Fruit fly (Drosophila melanogaster) whole organism, embryonic: Measurements from ENCODE around the gene Art1.

ENCODE experiments used
- BEAF-32 ChIP-seq: fragments of 200-800 bp; sonication (Bioruptor generic); optimal IDR thresholded peaks from 3 replicates; lab custom pipeline; 2017; ENCODE audit warnings: missing biosample characterization, missing genetic modification characterization, mild to moderate bottlenecking, moderate library complexity, missing genetic modification reagents
- CG10267 ChIP-seq: fragments of 200-800 bp; sonication (Bioruptor generic); optimal IDR thresholded peaks from 2 replicates; lab custom pipeline; 2018; ENCODE audit warnings: missing biosample characterization, mild to moderate bottlenecking, missing genetic modification characterization, moderate library complexity
- CG10543 ChIP-seq: fragments of 200-800 bp; sonication (Bioruptor generic); optimal IDR thresholded peaks from 3 replicates; lab custom pipeline; 2017; ENCODE audit warnings: missing biosample characterization, mild to moderate bottlenecking, missing genetic modification characterization, moderate library complexity
- CG10959 ChIP-seq: fragments of 200-800 bp; sonication (Bioruptor generic); IDR thresholded peaks from 2 replicates; pipeline ENCODE4 v1.3.6; 2022; ENCODE audit warnings: missing biosample characterization, missing genetic modification characterization
- CG13424 ChIP-seq: fragments of 200-800 bp; sonication (Bioruptor generic); optimal IDR thresholded peaks from 2 replicates; lab custom pipeline; 2019; ENCODE audit warnings: missing biosample characterization, mild to moderate bottlenecking, missing genetic modification characterization, moderate library complexity
- CG14710 ChIP-seq: fragments of 200-800 bp; sonication (Bioruptor generic); optimal IDR thresholded peaks from 3 replicates; lab custom pipeline; 2019; ENCODE audit warnings: missing biosample characterization, mild to moderate bottlenecking, missing genetic modification characterization, moderate library complexity
- CG15514 ChIP-seq: fragments of 200-800 bp; sonication (Bioruptor generic); optimal IDR thresholded peaks from 3 replicates; lab custom pipeline; 2017; ENCODE audit warnings: missing biosample characterization, missing genetic modification characterization, mild to moderate bottlenecking, moderate library complexity, missing genetic modification reagents
- CG17612 ChIP-seq: fragments of 200-800 bp; sonication (Bioruptor generic); IDR thresholded peaks from 2 replicates; pipeline ENCODE4 v1.3.6; 2022; ENCODE audit warnings: missing biosample characterization, missing genetic modification characterization
- CG31388 ChIP-seq: fragments of 200-800 bp; sonication (Bioruptor generic); optimal IDR thresholded peaks from 2 replicates; lab custom pipeline; 2016; ENCODE audit warnings: missing biosample characterization, missing genetic modification characterization
- CG34376 ChIP-seq: fragments of 200-800 bp; sonication (Bioruptor generic); optimal IDR thresholded peaks from 2 replicates; lab custom pipeline; 2018; ENCODE audit warnings: missing biosample characterization, mild to moderate bottlenecking, missing genetic modification characterization
- CG4820 ChIP-seq: fragments of 200-800 bp; sonication (Bioruptor generic); optimal IDR thresholded peaks from 3 replicates; lab custom pipeline; 2016; ENCODE audit warnings: missing biosample characterization, missing genetic modification characterization
- CG6765 ChIP-seq: fragments of 200-800 bp; sonication (Bioruptor generic); optimal IDR thresholded peaks from 3 replicates; lab custom pipeline; 2017; ENCODE audit warnings: missing biosample characterization, mild to moderate bottlenecking, missing genetic modification characterization
- CG7271 ChIP-seq: fragments of 200-800 bp; sonication (Bioruptor generic); optimal IDR thresholded peaks from 2 replicates; lab custom pipeline; 2018; ENCODE audit warnings: missing biosample characterization, mild to moderate bottlenecking, missing genetic modification characterization, moderate library complexity
- Dll ChIP-seq: fragments of 200-800 bp; sonication (Bioruptor generic); IDR thresholded peaks from 4 replicates; pipeline ENCODE4 v1.3.6; 2022; ENCODE audit warnings: missing biosample characterization, missing genetic modification characterization; ENCODE audit not compliant: partially characterized antibody
- Doc3 ChIP-seq: fragments of 200-800 bp; sonication (Bioruptor generic); IDR thresholded peaks from 3 replicates; pipeline ENCODE4 v1.3.6; 2022; ENCODE audit warnings: missing biosample characterization, missing genetic modification characterization; ENCODE audit not compliant: partially characterized antibody
- E2f1 ChIP-seq: fragments of 200-800 bp; sonication (Bioruptor generic); IDR thresholded peaks from 2 replicates; pipeline ENCODE4 v1.3.6; 2022; ENCODE audit warnings: missing biosample characterization, missing genetic modification characterization
- Ets65A ChIP-seq: fragments of 200-800 bp; sonication (Bioruptor generic); peaks from one replicate; lab custom pipeline; 2016; ENCODE audit warnings: missing biosample characterization, missing genetic modification characterization
- Lim3 ChIP-seq: fragments of 200-800 bp; sonication (Bioruptor generic); IDR thresholded peaks from 2 replicates; pipeline ENCODE4 v1.3.6; 2022; ENCODE audit warnings: missing biosample characterization, missing genetic modification characterization
- MBD-R2 ChIP-seq: fragments of 200-800 bp; sonication (Bioruptor generic); IDR thresholded peaks from 2 replicates; pipeline ENCODE4 v1.3.6; 2022; ENCODE audit warnings: missing biosample characterization, missing genetic modification characterization
- Med ChIP-seq: fragments of 200-800 bp; sonication (Bioruptor generic); peaks from one replicate; lab custom pipeline; 2016; ENCODE audit warnings: missing biosample characterization, missing genetic modification characterization, mild to moderate bottlenecking, inconsistent platforms, moderate library complexity
- NFAT ChIP-seq: fragments of 200-800 bp; sonication (Bioruptor generic); IDR thresholded peaks from 2 replicates; pipeline ENCODE4 v1.3.6; 2022; ENCODE audit warnings: missing biosample characterization, missing genetic modification characterization
- Poxn ChIP-seq: fragments of 200-800 bp; sonication (Bioruptor generic); IDR thresholded peaks from 2 replicates; pipeline ENCODE4 v1.3.6; 2022; ENCODE audit warnings: missing biosample characterization, missing genetic modification characterization
- Rfx ChIP-seq: fragments of 200-800 bp; sonication (Bioruptor generic); IDR thresholded peaks from 2 replicates; pipeline ENCODE4 v1.3.6; 2022; ENCODE audit warnings: missing biosample characterization, missing genetic modification characterization
- Sry-β ChIP-seq: fragments of 200-800 bp; sonication (Bioruptor generic); optimal IDR thresholded peaks from 2 replicates; lab custom pipeline; 2018; ENCODE audit warnings: missing biosample characterization, mild to moderate bottlenecking, missing genetic modification characterization, moderate library complexity
- Taf1 ChIP-seq: fragments of 200-800 bp; sonication (Bioruptor generic); IDR thresholded peaks from 2 replicates; pipeline ENCODE4 v1.3.6; 2022; ENCODE audit warnings: missing biosample characterization, missing genetic modification characterization
- Usf ChIP-seq: fragments of 200-800 bp; sonication (Bioruptor generic); optimal IDR thresholded peaks from 2 replicates; lab custom pipeline; 2017; ENCODE audit warnings: missing genotype, missing biosample characterization, missing genetic modification characterization
- Xrp1 ChIP-seq: fragments of 200-800 bp; sonication (Bioruptor generic); IDR thresholded peaks from 2 replicates; pipeline ENCODE4 v1.3.6; 2022; ENCODE audit warnings: missing biosample characterization, missing genetic modification characterization
- YL-1 ChIP-seq: fragments of 200-800 bp; sonication (Bioruptor generic); optimal IDR thresholded peaks from 3 replicates; lab custom pipeline; 2017; ENCODE audit warnings: missing biosample characterization, mild to moderate bottlenecking, missing genetic modification characterization
- bowl ChIP-seq: fragments of 200-800 bp; sonication (Bioruptor generic); IDR thresholded peaks from 2 replicates; pipeline ENCODE4 v1.3.6; 2022; ENCODE audit warnings: missing biosample characterization, missing genetic modification characterization
- chinmo ChIP-seq: fragments of 200-800 bp; sonication (Bioruptor generic); IDR thresholded peaks from 4 replicates; pipeline ENCODE4 v1.3.6; 2022; ENCODE audit warnings: missing biosample characterization, missing genetic modification characterization; ENCODE audit not compliant: partially characterized antibody
- emc ChIP-seq: fragments of 200-800 bp; sonication (Bioruptor generic); optimal IDR thresholded peaks from 2 replicates; lab custom pipeline; 2016; ENCODE audit warnings: missing biosample characterization, missing genetic modification characterization
- eyg ChIP-seq: fragments of 200-800 bp; sonication (Bioruptor generic); optimal IDR thresholded peaks from 3 replicates; lab custom pipeline; 2016; ENCODE audit warnings: missing biosample characterization, missing genetic modification characterization
- fd3F ChIP-seq: fragments of 200-800 bp; sonication (Bioruptor generic); optimal IDR thresholded peaks from 2 replicates; lab custom pipeline; 2018; ENCODE audit warnings: missing biosample characterization, mild to moderate bottlenecking, missing genetic modification characterization, moderate library complexity
- fd96Cb ChIP-seq: fragments of 200-800 bp; sonication (Bioruptor generic); optimal IDR thresholded peaks from 2 replicates; lab custom pipeline; 2018; ENCODE audit warnings: missing biosample characterization, mild to moderate bottlenecking, missing genetic modification characterization, moderate library complexity
- jigr1 ChIP-seq: fragments of 200-800 bp; sonication (Bioruptor generic); IDR thresholded peaks from 3 replicates; pipeline ENCODE4 v1.3.6; 2022; ENCODE audit warnings: missing biosample characterization, missing genetic modification characterization
- jumu ChIP-seq: fragments of 200-800 bp; sonication (Bioruptor generic); optimal IDR thresholded peaks from 3 replicates; lab custom pipeline; 2016; ENCODE audit warnings: missing biosample characterization, missing genetic modification characterization
- nerfin-2 ChIP-seq: fragments of 200-800 bp; sonication (Bioruptor generic); IDR thresholded peaks from 2 replicates; pipeline ENCODE4 v1.3.6; 2022; ENCODE audit warnings: missing biosample characterization, missing genetic modification characterization; ENCODE audit not compliant: partially characterized antibody
- odd ChIP-seq: fragments of 200-800 bp; sonication (Bioruptor generic); optimal IDR thresholded peaks from 2 replicates; lab custom pipeline; 2017; ENCODE audit warnings: missing biosample characterization, mild to moderate bottlenecking, missing genetic modification characterization
- onecut ChIP-seq: fragments of 200-800 bp; sonication (Bioruptor generic); IDR thresholded peaks from 2 replicates; pipeline ENCODE4 v1.3.6; 2022; ENCODE audit warnings: missing biosample characterization, missing genetic modification characterization
- pho ChIP-seq: fragments of 200-800 bp; sonication (Bioruptor generic); optimal IDR thresholded peaks from 2 replicates; lab custom pipeline; 2016; ENCODE audit warnings: missing biosample characterization, missing genetic modification characterization
- pnt ChIP-seq: fragments of 200-800 bp; sonication (Bioruptor generic); optimal IDR thresholded peaks from 3 replicates; lab custom pipeline; 2016; ENCODE audit warnings: missing biosample characterization, missing genetic modification characterization
- pzg ChIP-seq: fragments of 200-800 bp; sonication (Bioruptor generic); optimal IDR thresholded peaks from 3 replicates; lab custom pipeline; 2018; ENCODE audit warnings: missing biosample characterization, mild to moderate bottlenecking, missing genetic modification characterization, moderate library complexity
- run ChIP-seq: fragments of 200-800 bp; sonication (Bioruptor generic); optimal IDR thresholded peaks from 3 replicates; lab custom pipeline; 2018; ENCODE audit warnings: missing biosample characterization, mild to moderate bottlenecking, missing genetic modification characterization
- sd ChIP-seq: fragments of 200-800 bp; sonication (Bioruptor generic); optimal IDR thresholded peaks from 3 replicates; lab custom pipeline; 2018; ENCODE audit warnings: missing biosample characterization, mild to moderate bottlenecking, missing genetic modification characterization, moderate library complexity
- sens-2 ChIP-seq: fragments of 200-800 bp; sonication (Bioruptor generic); IDR thresholded peaks from 2 replicates; pipeline ENCODE4 v1.3.6; 2022; ENCODE audit warnings: missing biosample characterization, missing genetic modification characterization
- sisA ChIP-seq: fragments of 200-800 bp; sonication (Bioruptor generic); IDR thresholded peaks from 2 replicates; pipeline ENCODE4 v1.3.6; 2022; ENCODE audit warnings: missing biosample characterization, missing genetic modification characterization
- sna ChIP-seq: fragments of 200-800 bp; sonication (Bioruptor generic); IDR thresholded peaks from 2 replicates; pipeline ENCODE4 v1.3.6; 2022; ENCODE audit warnings: missing biosample characterization, missing genetic modification characterization; ENCODE audit not compliant: partially characterized antibody
- tna ChIP-seq: fragments of 200-800 bp; sonication (Bioruptor generic); IDR thresholded peaks from 2 replicates; pipeline ENCODE4 v1.3.6; 2022; ENCODE audit warnings: missing biosample characterization, missing genetic modification characterization; ENCODE audit not compliant: partially characterized antibody
- wdn ChIP-seq: fragments of 200-800 bp; sonication (Bioruptor generic); IDR thresholded peaks from 2 replicates; pipeline ENCODE4 v1.3.6; 2022; ENCODE audit warnings: missing biosample characterization, missing genetic modification characterization
- zen2 ChIP-seq: fragments of 200-800 bp; sonication (Bioruptor generic); IDR thresholded peaks from 3 replicates; pipeline ENCODE4 v1.3.6; 2022; ENCODE audit warnings: missing biosample characterization, missing genetic modification characterization; ENCODE audit not compliant: partially characterized antibody

Gene Art1

dm6 chr3R:10784058-10784499, 3.9 kb downstream of the Art1 start, which contains the start of the genes mRpL37 and Rbp1 (continued):
- no peak for TF ChIP-seq odd (GFP tag; lab: Kevin White, UChicago)
- peak; percentile 66 for TF ChIP-seq fd3F (GFP tag; lab: Kevin White, UChicago)
- peak; percentile 72 for TF ChIP-seq Sry-β (GFP tag; lab: Kevin White, UChicago)
- TF ChIP-seq run (tag; lab: Kevin White, UChicago): no peak
- peak; percentile 31; the same call in 1 of the 2 replicates for TF ChIP-seq tna
- TF ChIP-seq onecut: peak; percentile 59; the same call in 1 of the 2 replicates
- TF ChIP-seq CG6765 (GFP tag; lab: Kevin White, UChicago): peak; percentile 29
- TF ChIP-seq sd (tag; lab: Kevin White, UChicago): peak; percentile 85
- no peak for TF ChIP-seq Lim3 (GFP tag; lab: Robert Waterston, UW)
- TF ChIP-seq CG4820 (GFP tag; lab: Kevin White, UChicago): peak; percentile 76
- no peak for TF ChIP-seq CG31388 (GFP tag; lab: Kevin White, UChicago)
- peak; percentile 81 for TF ChIP-seq Med (GFP tag; lab: Kevin White, UChicago)
- TF ChIP-seq chinmo (GFP tag; lab: Robert Waterston, UW): peak; percentile 66; the same call in 1 of the 4 replicates
- TF ChIP-seq nerfin-2 (GFP tag; lab: Robert Waterston, UW): peak; percentile 50; the same call in 1 of the 2 replicates
- peak; percentile 93 for TF ChIP-seq CG14710 (tag; lab: Kevin White, UChicago)
- peak; percentile 66; the same call in 2 of the 3 replicates for TF ChIP-seq jigr1 (GFP tag; lab: Robert Waterston, UW)
- TF ChIP-seq sna (GFP tag; lab: Robert Waterston, UW): peak; percentile 86
- peak; percentile 59 for TF ChIP-seq fd96Cb (tag; lab: Kevin White, UChicago)
- TF ChIP-seq CG7271 (tag; lab: Kevin White, UChicago): no peak
- no peak for TF ChIP-seq bowl (GFP tag; lab: Robert Waterston, UW)
- TF ChIP-seq CG10267: peak; percentile 80
- peak; percentile 45; the same call in 1 of the 2 replicates for TF ChIP-seq Xrp1 (GFP tag; lab: Robert Waterston, UW)
- peak; percentile 97 for TF ChIP-seq Ets65A (GFP tag; lab: Kevin White, UChicago)
- TF ChIP-seq emc (GFP tag; lab: Kevin White, UChicago): no peak
- peak; percentile 91 for TF ChIP-seq MBD-R2 (GFP tag; lab: Robert Waterston, UW)
- TF ChIP-seq CG10543 (GFP tag; lab: Kevin White, UChicago): peak; percentile 59
- TF ChIP-seq Doc3 (GFP tag; lab: Robert Waterston, UW): peak; percentile 84
- peak; percentile 76 for TF ChIP-seq YL-1 (GFP tag; lab: Kevin White, UChicago)
- no peak for TF ChIP-seq sens-2
- TF ChIP-seq eyg (GFP tag; lab: Kevin White, UChicago): no peak
- peak; percentile 1 for TF ChIP-seq CG34376
- peak; percentile 50 for TF ChIP-seq jumu (GFP tag; lab: Kevin White, UChicago)
- TF ChIP-seq wdn (GFP tag; lab: Robert Waterston, UW): no peak
- TF ChIP-seq sisA (GFP tag; lab: Robert Waterston, UW): peak; percentile 86
- peak; percentile 63; the same call in 1 of the 2 replicates for TF ChIP-seq Taf1 (GFP tag; lab: Robert Waterston, UW)
- TF ChIP-seq zen2 (GFP tag; lab: Robert Waterston, UW): peak; percentile 55; the same call in 1 of the 3 replicates
- no peak for TF ChIP-seq CG17612 (GFP tag; lab: Robert Waterston, UW)
- peak; percentile 53 for TF ChIP-seq CG15514 (GFP tag; lab: Kevin White, UChicago)
- peak; percentile 40 for TF ChIP-seq pho (GFP tag; lab: Kevin White, UChicago)
- peak; percentile 51 for TF ChIP-seq Usf (GFP tag; lab: Kevin White, UChicago)
- no peak for TF ChIP-seq Poxn (GFP tag; lab: Robert Waterston, UW)
- peak; percentile 97 for TF ChIP-seq Dll (GFP tag; lab: Robert Waterston, UW)
- TF ChIP-seq E2f1 (GFP tag; lab: Robert Waterston, UW): peak; percentile 68; the same call in 1 of the 2 replicates
- TF ChIP-seq NFAT (GFP tag; lab: Robert Waterston, UW): peak; percentile 58; the same call in 1 of the 2 replicates
- TF ChIP-seq CG10959 (GFP tag; lab: Robert Waterston, UW): no peak
- peak; percentile 97 for TF ChIP-seq BEAF-32 (GFP tag; lab: Kevin White, UChicago)
- peak; percentile 78 for TF ChIP-seq pnt (GFP tag; lab: Kevin White, UChicago)
- peak; percentile 87 for TF ChIP-seq CG13424 (tag; lab: Kevin White, UChicago)
- peak; percentile 80 for TF ChIP-seq Rfx
- TF ChIP-seq pzg (GFP tag; lab: Kevin White, UChicago): peak; percentile 50
